Fruit fly (Drosophila melanogaster): Measurements from ENCODE around the gene abs.

Gene abs

dm6 chr3R:4228426-4228825, 4.4 kb upstream of the abs start:
- no peak for TF ChIP-seq GATAd (GFP tag; optimal IDR thresholded peaks at IDR 0.05)
- no peak for TF ChIP-seq Vsx2 (GFP tag; optimal IDR thresholded peaks at IDR 0.05; ENCODE audit: partially characterized antibody)
- no peak for TF ChIP-seq HLH106 (tag; optimal IDR thresholded peaks at IDR 0.05)
- no peak for TF ChIP-seq sage (GFP tag; optimal IDR thresholded peaks at IDR 0.05)
- TF ChIP-seq dl (GFP tag; optimal IDR thresholded peaks at IDR 0.05; ENCODE audit: insufficient read depth in 1 of 2, partially characterized antibody in 2 of 2): no peak
- TF ChIP-seq CrebA (GFP tag; optimal IDR thresholded peaks at IDR 0.05; ENCODE audit: borderline replicate concordance): no peak
- no peak for TF ChIP-seq Abd-B (GFP tag; optimal IDR thresholded peaks at IDR 0.05)
- TF ChIP-seq pan (optimal IDR thresholded peaks at IDR 0.05): no peak
- TF ChIP-seq Sp1 (GFP tag; optimal IDR thresholded peaks at IDR 0.05): no peak
- no peak for TF ChIP-seq Mio (GFP tag; optimal IDR thresholded peaks at IDR 0.05)
- TF ChIP-seq Hr78 (GFP tag; optimal IDR thresholded peaks at IDR 0.05): no peak
- TF ChIP-seq usp (GFP tag; optimal IDR thresholded peaks at IDR 0.05): no peak
- TF ChIP-seq Hr83 (GFP tag; optimal IDR thresholded peaks at IDR 0.05; ENCODE audit: poor library complexity, severe bottlenecking): no peak
- no peak for TF ChIP-seq brk (GFP tag; optimal IDR thresholded peaks at IDR 0.05)
- no peak for TF ChIP-seq br (GFP tag; optimal IDR thresholded peaks at IDR 0.05)
- TF ChIP-seq dmrt93B (GFP tag; optimal IDR thresholded peaks at IDR 0.05): no peak
- no peak for TF ChIP-seq OdsH (GFP tag; optimal IDR thresholded peaks at IDR 0.05)

dm6 chr3R:4229137-4229764, 3.6 kb upstream of the abs start, which contains the start of gene DhpD:
DhpD (minus strand) TSS chr3R:4229238.
- TF ChIP-seq Hr78 (GFP tag; optimal IDR thresholded peaks at IDR 0.05) (no peak), Rel (GFP tag; optimal IDR thresholded peaks at IDR 0.05) (no peak), Rel (tag; optimal IDR thresholded peaks at IDR 0.05) (peak; percentile 81), OdsH (GFP tag; optimal IDR thresholded peaks at IDR 0.05) (peak; percentile 81), tai (GFP tag; optimal IDR thresholded peaks at IDR 0.05) (no peak), Jra (GFP tag; optimal IDR thresholded peaks at IDR 0.05) (peak; percentile 70), Dif (GFP tag; optimal IDR thresholded peaks at IDR 0.05; ENCODE audit: partially characterized antibody) (peak; percentile 96), sage (GFP tag; optimal IDR thresholded peaks at IDR 0.05) (peak; percentile 85), Abd-B (GFP tag; optimal IDR thresholded peaks at IDR 0.05) (no peak), N (GFP tag; optimal IDR thresholded peaks at IDR 0.05) (peak; percentile 33), pan (optimal IDR thresholded peaks at IDR 0.05) (no peak), CG32264 (GFP tag; optimal IDR thresholded peaks at IDR 0.05) (peak; percentile 63), dmrt93B (GFP tag; optimal IDR thresholded peaks at IDR 0.05) (peak; percentile 76), Dfd (GFP tag; optimal IDR thresholded peaks at IDR 0.05) (no peak), CrebA (GFP tag; optimal IDR thresholded peaks at IDR 0.05; ENCODE audit: borderline replicate concordance) (no peak), usp (GFP tag; optimal IDR thresholded peaks at IDR 0.05) (no peak), jim (GFP tag; optimal IDR thresholded peaks at IDR 0.05) (no peak), rgr (GFP tag; optimal IDR thresholded peaks at IDR 0.05) (peak; percentile 91), Myc (optimal IDR thresholded peaks at IDR 0.05) (peak; percentile 42), ey (GFP tag; optimal IDR thresholded peaks at IDR 0.05) (peak; percentile 81), Sp1 (GFP tag; optimal IDR thresholded peaks at IDR 0.05) (peak; percentile 89), HLH106 (tag; optimal IDR thresholded peaks at IDR 0.05) (peak; percentile 92), lola (GFP tag; optimal IDR thresholded peaks at IDR 0.05) (no peak), foxo (GFP tag; optimal IDR thresholded peaks at IDR 0.05) (peak; percentile 25 to 91), CG9705 (GFP tag; optimal IDR thresholded peaks at IDR 0.05) (peak; percentile 90), h (GFP tag; optimal IDR thresholded peaks at IDR 0.05) (peak; percentile 90), fru (GFP tag; optimal IDR thresholded peaks at IDR 0.05) (peak; percentile 84), GATAd (GFP tag; optimal IDR thresholded peaks at IDR 0.05) (peak; percentile 38), dl (GFP tag; optimal IDR thresholded peaks at IDR 0.05; ENCODE audit: insufficient read depth in 1 of 2, partially characterized antibody in 2 of 2) (peak; percentile 38 to 77), woc (GFP tag; optimal IDR thresholded peaks at IDR 0.05) (no peak), Hr83 (GFP tag; optimal IDR thresholded peaks at IDR 0.05; ENCODE audit: poor library complexity, severe bottlenecking) (peak; percentile 92), sv (GFP tag; optimal IDR thresholded peaks at IDR 0.05) (peak; percentile 64), Mio (GFP tag; optimal IDR thresholded peaks at IDR 0.05) (peak; percentile 41), br (GFP tag; optimal IDR thresholded peaks at IDR 0.05) (peak; percentile 88), psq (GFP tag; optimal IDR thresholded peaks at IDR 0.05) (peak; percentile 74), dsf (GFP tag; optimal IDR thresholded peaks at IDR 0.05; ENCODE audit: borderline replicate concordance) (no peak), Vsx2 (GFP tag; optimal IDR thresholded peaks at IDR 0.05; ENCODE audit: partially characterized antibody) (peak; percentile 94), brk (GFP tag; optimal IDR thresholded peaks at IDR 0.05) (no peak), Hnf4 (GFP tag; optimal IDR thresholded peaks at IDR 0.05) (peak; percentile 90)
